Worm (Caenorhabditis elegans) whole organism, L1 larva: ENCODE results near the gene idpa-1.

Experiments used
- Y116A8C.19 ChIP-seq: sonication (generic microtip); optimal IDR thresholded peaks from 2 replicates; lab custom pipeline; 2016; ENCODE audit warnings: missing compliant biosample characterization, missing genetic modification characterization, borderline replicate concordance
- aly-2 ChIP-seq: fragments of 150-350 bp; optimal IDR thresholded peaks from 2 replicates; lab custom pipeline; 2014; ENCODE audit warnings: missing biosample characterization, missing genetic modification characterization
- ces-1 ChIP-seq: fragments of 150-350 bp; optimal IDR thresholded peaks from 2 replicates; lab custom pipeline; 2014; ENCODE audit warnings: missing biosample characterization, missing genetic modification reagents, missing genetic modification characterization
- nhr-12 ChIP-seq: sonication (generic microtip); optimal IDR thresholded peaks from 2 replicates; lab custom pipeline; 2017; ENCODE audit warnings: missing biosample characterization, missing genetic modification characterization
- nhr-237 ChIP-seq: fragments of 150-350 bp; optimal IDR thresholded peaks from 2 replicates; lab custom pipeline; 2014; ENCODE audit warnings: missing biosample characterization, missing genetic modification characterization
- nhr-47 ChIP-seq: sonication (generic microtip); optimal IDR thresholded peaks from 2 replicates; lab custom pipeline; 2016; ENCODE audit warnings: mild to moderate bottlenecking, missing genetic modification characterization, moderate library complexity, missing compliant biosample characterization
- nhr-90 ChIP-seq: sonication (generic microtip); optimal IDR thresholded peaks from 2 replicates; lab custom pipeline; 2016; ENCODE audit warnings: mild to moderate bottlenecking, missing genetic modification characterization, missing compliant biosample characterization; ENCODE audit not compliant: poor library complexity
- skn-1 ChIP-seq: fragments of 150-350 bp; optimal IDR thresholded peaks from 2 replicates; lab custom pipeline; 2014; ENCODE audit warnings: missing biosample characterization, missing genetic modification characterization
- snpc-4 ChIP-seq: fragments of 150-350 bp; optimal IDR thresholded peaks from 2 replicates; lab custom pipeline; 2014; ENCODE audit warnings: missing biosample characterization, missing genetic modification characterization
- unc-30 ChIP-seq: sonication (generic microtip); optimal IDR thresholded peaks from 2 replicates; lab custom pipeline; 2017; ENCODE audit warnings: missing biosample characterization, missing genetic modification characterization

DNA sequence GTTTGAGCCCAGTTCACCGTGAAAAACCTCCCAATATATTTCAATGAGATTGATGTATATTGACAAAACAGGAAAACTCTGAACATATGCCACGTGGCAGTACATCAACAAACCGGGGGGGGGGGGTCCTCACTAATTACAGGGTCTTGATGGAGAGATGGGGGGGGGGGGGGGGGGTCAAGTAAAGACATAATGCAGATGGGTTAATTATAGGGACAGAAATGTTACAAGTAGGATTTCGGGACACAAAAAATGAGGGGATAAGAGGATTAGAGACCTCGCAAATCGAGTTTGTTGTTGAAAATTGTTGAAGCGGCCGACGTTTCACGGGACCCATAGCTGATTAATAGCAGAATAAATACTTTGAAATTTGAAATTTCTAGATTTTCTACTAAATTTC lies 11.9 kb upstream of the idpa-1 start:
- TF ChIP-seq unc-30 (tag; lab: Kevin White, UChicago) (no peak), nhr-47 (tag; lab: Kevin White, UChicago) (no peak), nhr-90 (tag; lab: Kevin White, UChicago) (no peak), Y116A8C.19 (tag; lab: Kevin White, UChicago) (no peak), nhr-12 (tag; lab: Kevin White, UChicago) (no peak), ces-1 (GFP tag; lab: Kevin White, UChicago) (no peak), aly-2 (tag; lab: Kevin White, UChicago) (no peak), nhr-237 (tag; lab: Kevin White, UChicago) (no peak), skn-1 (tag; lab: Kevin White, UChicago) (no peak), snpc-4 (tag; lab: Kevin White, UChicago) (no peak)
